Worm (Caenorhabditis elegans) whole organism, L3 larva: ENCODE results near the gene gop-2.
A peak's percentile ranks its signal among the peaks of the same experiment; 100 is the strongest.

Experiments used
- R02D3.7 ChIP-seq: fragments of 150-350 bp; optimal IDR thresholded peaks from 2 replicates; lab custom pipeline; 2014; ENCODE audit warnings: missing biosample characterization, missing genetic modification characterization
- ZK546.5 ChIP-seq: sonication (generic microtip); optimal IDR thresholded peaks from 2 replicates; lab custom pipeline; 2017; ENCODE audit warnings: missing biosample characterization, missing genetic modification characterization
- aly-2 ChIP-seq: fragments of 150-350 bp; optimal IDR thresholded peaks from 2 replicates; lab custom pipeline; 2014; ENCODE audit warnings: missing biosample characterization, missing genetic modification characterization
- ama-1 ChIP-seq: fragments of 150-350 bp; optimal IDR thresholded peaks from 2 replicates; lab custom pipeline; 2018
- ceh-16 ChIP-seq: sonication (generic microtip); optimal IDR thresholded peaks from 2 replicates; lab custom pipeline; 2017; ENCODE audit warnings: missing biosample characterization, missing genetic modification characterization
- ceh-28 ChIP-seq: fragments of 150-350 bp; optimal IDR thresholded peaks from 2 replicates; lab custom pipeline; 2014; ENCODE audit warnings: missing biosample characterization, missing genetic modification reagents, missing genetic modification characterization
- ceh-82 ChIP-seq: fragments of 150-350 bp; optimal IDR thresholded peaks from 2 replicates; lab custom pipeline; 2014; ENCODE audit warnings: missing biosample characterization, missing genetic modification characterization
- daf-12 ChIP-seq: fragments of 150-350 bp; optimal IDR thresholded peaks from 2 replicates; lab custom pipeline; 2014; ENCODE audit warnings: missing biosample characterization, missing genetic modification reagents, missing genetic modification characterization
- elt-1 ChIP-seq: fragments of 150-350 bp; optimal IDR thresholded peaks from 2 replicates; lab custom pipeline; 2014; ENCODE audit warnings: missing biosample characterization, missing genetic modification characterization
- elt-2 ChIP-seq: sonication (generic microtip); optimal IDR thresholded peaks from 2 replicates; lab custom pipeline; 2016; ENCODE audit warnings: missing genetic modification reagents, mild to moderate bottlenecking, missing genetic modification characterization, missing compliant biosample characterization
- fkh-10 ChIP-seq: sonication (generic microtip); optimal IDR thresholded peaks from 2 replicates; lab custom pipeline; 2017; ENCODE audit warnings: missing biosample characterization, missing genetic modification reagents, missing genetic modification characterization
- fkh-2 ChIP-seq: fragments of 150-350 bp; optimal IDR thresholded peaks from 2 replicates; lab custom pipeline; 2014; ENCODE audit warnings: missing biosample characterization, missing genetic modification reagents, missing genetic modification characterization
- fos-1 ChIP-seq: fragments of 150-350 bp; optimal IDR thresholded peaks from 2 replicates; lab custom pipeline; 2014; ENCODE audit warnings: missing biosample characterization, missing genetic modification characterization
- jun-1 ChIP-seq: fragments of 150-350 bp; optimal IDR thresholded peaks from 2 replicates; lab custom pipeline; 2014; ENCODE audit warnings: missing biosample characterization, missing genetic modification reagents, missing genetic modification characterization
- lin-15B ChIP-seq: fragments of 150-350 bp; optimal IDR thresholded peaks from 2 replicates; lab custom pipeline; 2014; ENCODE audit warnings: missing biosample characterization, missing genetic modification characterization
- lin-39 ChIP-seq: fragments of 150-350 bp; optimal IDR thresholded peaks from 2 replicates; lab custom pipeline; 2018; ENCODE audit warnings: missing biosample characterization, missing genetic modification reagents, missing genetic modification characterization
- lsy-12 ChIP-seq: sonication (generic microtip); optimal IDR thresholded peaks from 2 replicates; lab custom pipeline; 2016; ENCODE audit warnings: mild to moderate bottlenecking, missing genetic modification characterization, missing compliant biosample characterization
- mml-1 ChIP-seq: fragments of 150-350 bp; sonication (generic microtip); optimal IDR thresholded peaks from 3 replicates; lab custom pipeline; 2014; ENCODE audit warnings: missing biosample characterization, missing genetic modification characterization
- nhr-11 ChIP-seq: fragments of 150-350 bp; optimal IDR thresholded peaks from 2 replicates; lab custom pipeline; 2014; ENCODE audit warnings: missing biosample characterization, missing genetic modification characterization
- nhr-12 ChIP-seq: fragments of 150-350 bp; optimal IDR thresholded peaks from 2 replicates; lab custom pipeline; 2014; ENCODE audit warnings: missing biosample characterization, missing genetic modification characterization
- nhr-23 ChIP-seq: fragments of 150-350 bp; optimal IDR thresholded peaks from 2 replicates; lab custom pipeline; 2014; ENCODE audit warnings: missing biosample characterization, missing genetic modification reagents, missing genetic modification characterization
- nhr-237 ChIP-seq: fragments of 150-350 bp; optimal IDR thresholded peaks from 2 replicates; lab custom pipeline; 2014; ENCODE audit warnings: missing biosample characterization, missing genetic modification characterization
- nhr-25 ChIP-seq: sonication (generic microtip); optimal IDR thresholded peaks from 2 replicates; lab custom pipeline; 2017; ENCODE audit warnings: missing biosample characterization, missing genetic modification characterization
- nhr-28 ChIP-seq: fragments of 150-350 bp; optimal IDR thresholded peaks from 2 replicates; lab custom pipeline; 2014; ENCODE audit warnings: missing biosample characterization, missing genetic modification characterization
- nhr-43 ChIP-seq: sonication (generic microtip); optimal IDR thresholded peaks from 2 replicates; lab custom pipeline; 2016; ENCODE audit warnings: mild to moderate bottlenecking, missing genetic modification characterization, missing compliant biosample characterization; ENCODE audit not compliant: poor library complexity, severe bottlenecking
- nhr-76 ChIP-seq: fragments of 150-350 bp; sonication (generic microtip); optimal IDR thresholded peaks from 5 replicates; lab custom pipeline; 2014; ENCODE audit warnings: missing biosample characterization, missing genetic modification characterization
- nhr-77 ChIP-seq: fragments of 150-350 bp; optimal IDR thresholded peaks from 2 replicates; lab custom pipeline; 2014; ENCODE audit warnings: missing biosample characterization, missing genetic modification characterization
- pha-4 ChIP-seq: fragments of 150-350 bp; optimal IDR thresholded peaks from 2 replicates; lab custom pipeline; 2014; ENCODE audit warnings: missing biosample characterization, missing genetic modification reagents, missing genetic modification characterization
- pqm-1 ChIP-seq: fragments of 150-350 bp; optimal IDR thresholded peaks from 2 replicates; lab custom pipeline; 2017; ENCODE audit warnings: missing biosample characterization, missing genetic modification characterization, inconsistent platforms
- skn-1 ChIP-seq: fragments of 150-350 bp; optimal IDR thresholded peaks from 2 replicates; lab custom pipeline; 2014; ENCODE audit warnings: missing biosample characterization, missing genetic modification characterization
- snpc-4 ChIP-seq: fragments of 150-350 bp; optimal IDR thresholded peaks from 2 replicates; lab custom pipeline; 2014; ENCODE audit warnings: missing biosample characterization, missing genetic modification characterization
- tbx-2 ChIP-seq: sonication (generic microtip); optimal IDR thresholded peaks from 2 replicates; lab custom pipeline; 2016; ENCODE audit warnings: mild to moderate bottlenecking, missing genetic modification characterization, missing compliant biosample characterization
- unc-39 ChIP-seq: sonication (generic microtip); optimal IDR thresholded peaks from 4 replicates; lab custom pipeline; 2017; ENCODE audit warnings: missing biosample characterization, missing genetic modification characterization
- unc-62 ChIP-seq: fragments of 150-350 bp; sonication (generic microtip); optimal IDR thresholded peaks from 4 replicates; lab custom pipeline; 2014; ENCODE audit warnings: missing biosample characterization, missing genetic modification reagents, missing genetic modification characterization
- zag-1 ChIP-seq: fragments of 150-350 bp; optimal IDR thresholded peaks from 2 replicates; lab custom pipeline; 2014; ENCODE audit warnings: missing biosample characterization, missing genetic modification characterization
- ztf-11 ChIP-seq: fragments of 150-350 bp; optimal IDR thresholded peaks from 2 replicates; lab custom pipeline; 2014; ENCODE audit warnings: missing biosample characterization, missing genetic modification characterization
- ztf-4 ChIP-seq: fragments of 150-350 bp; optimal IDR thresholded peaks from 2 replicates; lab custom pipeline; 2014; ENCODE audit warnings: missing biosample characterization, missing genetic modification characterization

Gene gop-2

ce11 chrIII:5233140-5233539 lies 25.7 kb upstream of the gop-2 start:
- TF ChIP-seq pha-4 (tag; lab: Kevin White, UChicago) (peak; percentile 68), lsy-12 (tag; lab: Kevin White, UChicago) (no peak), snpc-4 (tag; lab: Kevin White, UChicago) (no peak), zag-1 (tag; lab: Kevin White, UChicago) (no peak), skn-1 (no peak)

ce11 chrIII:5234312-5234711 lies 24.5 kb upstream of the gop-2 start, which contains the start of gene mrps-26:
mrps-26 (plus strand) TSS chrIII:5234612.
- no peak for TF ChIP-seq ztf-4 (tag; lab: Kevin White, UChicago)
- no peak for TF ChIP-seq nhr-12 (tag; lab: Kevin White, UChicago)
- no peak for TF ChIP-seq nhr-23 (tag; lab: Kevin White, UChicago)
- no peak for TF ChIP-seq nhr-25 (tag; lab: Kevin White, UChicago)
- TF ChIP-seq ceh-28 (tag; lab: Kevin White, UChicago), result no peak
- no peak for TF ChIP-seq nhr-28 (tag; lab: Kevin White, UChicago)
- TF ChIP-seq pqm-1, result no peak
- no peak for TF ChIP-seq R02D3.7
- no peak for TF ChIP-seq nhr-11 (tag; lab: Kevin White, UChicago)
- TF ChIP-seq snpc-4 (tag; lab: Kevin White, UChicago), result no peak
- no peak for TF ChIP-seq mml-1 (tag; lab: Kevin White, UChicago)
- TF ChIP-seq ztf-11 (tag; lab: Kevin White, UChicago), result no peak
- TF ChIP-seq ZK546.5 (tag; lab: Kevin White, UChicago), result no peak
- no peak for TF ChIP-seq skn-1

DNA sequence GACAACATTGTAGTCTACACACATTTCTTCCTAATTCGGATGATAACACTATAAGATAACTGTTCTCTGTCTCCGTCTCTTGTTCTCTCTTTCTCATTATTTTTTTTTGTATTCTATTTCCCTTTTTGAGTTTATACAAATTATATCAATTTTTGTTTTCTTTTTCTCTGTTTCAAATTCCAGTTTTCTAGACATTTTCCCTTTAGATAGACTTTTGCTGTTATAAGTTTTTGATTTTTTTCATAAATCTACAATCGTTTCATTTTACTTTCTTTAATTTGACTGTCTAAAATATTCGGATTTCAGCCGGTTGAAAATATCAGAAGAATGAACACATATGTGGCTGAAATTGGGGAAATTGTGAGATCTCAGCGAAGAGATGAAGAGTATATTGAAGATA lies 22.7 kb upstream of the gop-2 start, which contains the start of gene prx-10:
TSS of gene prx-10 (plus strand) at position 301 of the 400 bp plus-strand sequence.
- TF ChIP-seq elt-2, result peak; percentile 24
- TF ChIP-seq unc-39 (tag; lab: Kevin White, UChicago), result no peak

DNA sequence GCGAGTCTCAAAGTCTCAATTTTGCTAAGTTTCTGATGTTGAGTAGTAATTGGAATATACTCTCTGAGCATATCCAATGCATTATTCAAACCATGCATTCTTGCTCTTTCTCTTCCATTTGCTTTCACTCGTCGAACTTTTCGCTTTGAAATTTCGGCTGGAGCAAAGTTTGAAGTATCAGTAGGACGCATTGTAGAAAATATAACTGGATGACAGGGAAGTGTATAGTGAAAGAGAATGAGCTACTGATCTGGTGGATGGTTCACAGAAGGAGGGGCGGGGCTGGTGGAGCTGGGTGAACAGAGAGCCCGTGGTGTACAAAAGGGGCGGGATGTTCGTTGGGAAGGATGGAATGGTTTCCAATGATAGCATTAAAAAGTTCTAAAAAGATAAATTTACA lies 17.0 kb upstream of the gop-2 start:
- TF ChIP-seq nhr-43 (tag; lab: Kevin White, UChicago), result no peak

ce11 chrIII:5244539-5244938 lies 14.3 kb upstream of the gop-2 start, which contains the start of gene cnd-1:
cnd-1 (minus strand) TSS chrIII:5244639.
- no peak for TF ChIP-seq fkh-2 (tag; lab: Kevin White, UChicago)
- TF ChIP-seq nhr-11 (tag; lab: Kevin White, UChicago), result no peak
- TF ChIP-seq lin-15B, result no peak
- TF ChIP-seq lin-39 (tag; lab: Kevin White, UChicago), result no peak
- TF ChIP-seq jun-1, result no peak
- no peak for TF ChIP-seq skn-1
- TF ChIP-seq elt-1 (tag; lab: Kevin White, UChicago), result no peak
- no peak for TF ChIP-seq R02D3.7
- no peak for TF ChIP-seq pha-4 (tag; lab: Kevin White, UChicago)
- TF ChIP-seq nhr-77 (tag; lab: Kevin White, UChicago), result no peak
- no peak for TF ChIP-seq daf-12 (tag; lab: Kevin White, UChicago)

DNA sequence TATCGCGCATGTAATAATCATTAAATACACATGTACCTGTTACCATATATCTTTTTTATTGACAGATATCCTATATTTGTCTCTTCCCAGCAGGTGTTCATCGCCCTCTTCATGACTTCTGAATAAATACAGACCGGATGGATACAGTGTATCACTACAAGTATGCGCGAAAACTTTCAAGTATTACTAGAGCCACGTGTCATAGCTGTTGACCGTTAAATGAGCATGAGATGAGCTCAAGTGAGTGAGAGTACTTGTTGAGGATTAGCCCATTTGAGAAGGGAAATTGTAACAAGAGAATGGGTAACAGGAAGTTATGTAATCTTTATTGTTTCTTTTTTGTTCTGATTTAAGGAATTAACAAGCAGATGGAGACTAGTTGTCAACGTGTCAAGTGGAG lies 13.8 kb upstream of the gop-2 start:
- TF ChIP-seq nhr-76 (tag; lab: Kevin White, UChicago) (no peak), nhr-43 (tag; lab: Kevin White, UChicago) (no peak), elt-1 (tag; lab: Kevin White, UChicago) (no peak), nhr-77 (tag; lab: Kevin White, UChicago) (no peak), ztf-11 (tag; lab: Kevin White, UChicago) (no peak), nhr-237 (tag; lab: Kevin White, UChicago) (no peak), ceh-16 (tag; lab: Kevin White, UChicago) (no peak)

DNA sequence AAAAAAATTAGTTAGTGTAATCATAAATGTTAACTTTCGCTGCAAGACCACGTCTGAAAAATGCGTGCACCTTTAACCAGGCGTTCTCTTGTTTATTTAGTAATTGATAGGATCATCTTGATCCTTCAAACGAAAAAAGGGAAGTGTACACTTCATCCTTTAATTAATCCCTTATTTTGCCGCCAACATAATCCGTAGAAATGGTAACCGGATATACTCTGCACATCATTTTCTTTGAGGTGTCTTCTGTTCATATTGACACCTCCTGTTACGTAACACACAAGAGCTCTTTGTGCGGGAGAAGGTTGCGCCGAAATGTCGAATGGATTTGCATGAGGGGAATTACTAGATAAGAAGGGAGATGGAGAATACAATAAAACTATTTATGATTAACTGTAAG lies 10.1 kb upstream of the gop-2 start:
- TF ChIP-seq ama-1 (no peak), R02D3.7 (no peak), fos-1 (tag; lab: Kevin White, UChicago) (no peak), elt-1 (tag; lab: Kevin White, UChicago) (no peak), fkh-10 (GFP tag; lab: Kevin White, UChicago) (no peak), ceh-16 (tag; lab: Kevin White, UChicago) (no peak), tbx-2 (tag; lab: Kevin White, UChicago) (no peak), aly-2 (tag; lab: Kevin White, UChicago) (no peak), mml-1 (tag; lab: Kevin White, UChicago) (no peak), nhr-77 (tag; lab: Kevin White, UChicago) (no peak), ceh-82 (no peak), unc-62 (GFP tag; lab: Kevin White, UChicago) (no peak)
